Worm (Caenorhabditis elegans): Measurements from ENCODE around the gene K10G6.5.
A peak's percentile ranks its signal among the peaks of the same experiment; 100 is the strongest.

Gene K10G6.5

ce11 chrII:3951354-3951753 is 35.7 kb upstream of the K10G6.5 start (continued):
- TF ChIP-seq ceh-28 (tag; optimal IDR thresholded peaks at IDR 0.05) = no peak
- peak; percentile 15 for TF ChIP-seq ama-1 (optimal IDR thresholded peaks at IDR 0.05)
- TF ChIP-seq dpl-1 (GFP tag; optimal IDR thresholded peaks at IDR 0.05) = no peak
- no peak for TF ChIP-seq Y48G9A.11 (GFP tag; IDR thresholded peaks at IDR 0.05)
- TF ChIP-seq ztf-7 (tag; optimal IDR thresholded peaks at IDR 0.05) = no peak
- TF ChIP-seq dmd-9 (GFP tag; IDR thresholded peaks at IDR 0.05) = no peak
- TF ChIP-seq spr-3 (GFP tag; optimal IDR thresholded peaks at IDR 0.05) = no peak
- TF ChIP-seq mdl-1 (tag; optimal IDR thresholded peaks at IDR 0.05) = peak in 1 of 2 experiments; percentile 20
- TF ChIP-seq gei-8 (GFP tag; optimal IDR thresholded peaks at IDR 0.05) = no peak
- peak in 1 of 2 experiments; percentile 41 for TF ChIP-seq lsy-2 (tag; optimal IDR thresholded peaks at IDR 0.05)
- TF ChIP-seq lim-7 (GFP tag; IDR thresholded peaks at IDR 0.05) = no peak
- no peak for TF ChIP-seq unc-130 (GFP tag; optimal IDR thresholded peaks at IDR 0.05)
- TF ChIP-seq nhr-48 (tag; optimal IDR thresholded peaks at IDR 0.05) = peak; percentile 60
- no peak for TF ChIP-seq ceh-82 (tag; optimal IDR thresholded peaks at IDR 0.05)
- no peak for TF ChIP-seq fos-1 (tag; optimal IDR thresholded peaks at IDR 0.05)

ce11 chrII:3952368-3952767 is 34.7 kb upstream of the K10G6.5 start:
- TF ChIP-seq daf-16 (GFP tag; optimal IDR thresholded peaks at IDR 0.05) (no peak), daf-16 (tag; optimal IDR thresholded peaks at IDR 0.05) (peak; percentile 72), nhr-77 (tag; optimal IDR thresholded peaks at IDR 0.05) (peak; percentile 30), nhr-41 (GFP tag; IDR thresholded peaks at IDR 0.05) (no peak), aha-1 (tag) (peak; percentile 45), nhr-25 (tag; optimal IDR thresholded peaks at IDR 0.05; ENCODE audit: borderline replicate concordance, insufficient read depth) (peak; percentile 49), lsy-2 (tag; optimal IDR thresholded peaks at IDR 0.05) (no peak), unc-62 (GFP tag; optimal IDR thresholded peaks at IDR 0.05 in 1 of 2) (peak in 1 of 2 experiments; percentile 60), unc-62 (tag; optimal IDR thresholded peaks at IDR 0.05) (no peak), ztf-11 (tag; optimal IDR thresholded peaks at IDR 0.05) (no peak), ZK337.2 (GFP tag; IDR thresholded peaks at IDR 0.05) (no peak), fos-1 (tag; optimal IDR thresholded peaks at IDR 0.05) (no peak), dve-1 (tag; optimal IDR thresholded peaks at IDR 0.05; ENCODE audit: insufficient read depth) (peak; percentile 61), T26A8.4 (GFP tag; IDR thresholded peaks at IDR 0.05) (no peak), nhr-11 (tag; optimal IDR thresholded peaks at IDR 0.05) (peak; percentile 49), nhr-28 (tag; optimal IDR thresholded peaks at IDR 0.05) (peak; percentile 73), ctbp-1 (GFP tag; IDR thresholded peaks at IDR 0.05) (no peak)

ce11 chrII:3952967-3953366 is 34.1 kb upstream of the K10G6.5 start:
- no peak for TF ChIP-seq aha-1 (tag)
- peak; percentile 49 for TF ChIP-seq mep-1 (tag; optimal IDR thresholded peaks at IDR 0.05)
- TF ChIP-seq daf-16 (GFP tag; optimal IDR thresholded peaks at IDR 0.05) = no peak
- TF ChIP-seq daf-16 (tag; optimal IDR thresholded peaks at IDR 0.05) = peak; percentile 89
- no peak for TF ChIP-seq unc-62 (GFP tag; optimal IDR thresholded peaks at IDR 0.05 in 1 of 2)
- TF ChIP-seq unc-62 (tag; optimal IDR thresholded peaks at IDR 0.05) = no peak
- TF ChIP-seq nhr-25 (tag; optimal IDR thresholded peaks at IDR 0.05; ENCODE audit: borderline replicate concordance, insufficient read depth) = no peak
- TF ChIP-seq dmd-8 (GFP tag; IDR thresholded peaks at IDR 0.05) = no peak
- TF ChIP-seq dve-1 (tag; optimal IDR thresholded peaks at IDR 0.05; ENCODE audit: insufficient read depth) = peak; percentile 77
- TF ChIP-seq php-3 (GFP tag; IDR thresholded peaks at IDR 0.05) = peak; percentile 91
- peak; percentile 26 for TF ChIP-seq hlh-11 (tag; optimal IDR thresholded peaks at IDR 0.05)
- peak; percentile 28; the same call in 1 of the 2 replicates for TF ChIP-seq dmd-6 (GFP tag; IDR thresholded peaks at IDR 0.05)
- TF ChIP-seq ceh-62 (tag; optimal IDR thresholded peaks at IDR 0.05) = no peak
- TF ChIP-seq ceh-20 (GFP tag; IDR thresholded peaks at IDR 0.05) = peak; percentile 66
- TF ChIP-seq mes-2 (tag; optimal IDR thresholded peaks at IDR 0.05; ENCODE audit: poor library complexity, severe bottlenecking) = no peak
- TF ChIP-seq ceh-82 (tag; optimal IDR thresholded peaks at IDR 0.05) = no peak
- TF ChIP-seq ceh-28 (tag; optimal IDR thresholded peaks at IDR 0.05) = no peak
- TF ChIP-seq aly-2 (tag; optimal IDR thresholded peaks at IDR 0.05) = no peak
- no peak for TF ChIP-seq lin-38 (GFP tag; IDR thresholded peaks at IDR 0.05)
- TF ChIP-seq lsy-2 (tag; optimal IDR thresholded peaks at IDR 0.05) = peak in 1 of 2 experiments; percentile 47
- peak; percentile 45 for TF ChIP-seq nhr-28 (tag; optimal IDR thresholded peaks at IDR 0.05)
- peak; percentile 22 for TF ChIP-seq pqm-1 (tag; optimal IDR thresholded peaks at IDR 0.05)
- TF ChIP-seq nhr-48 (tag; optimal IDR thresholded peaks at IDR 0.05) = no peak

All from whole organism, L4 larva.